Fruit fly (Drosophila melanogaster): ENCODE data around the gene RpL36A.

RpL36A gene

dm6 chr2L:8043282-8043668 is 566 bp upstream of the RpL36A start, which contains the start of gene Megf8 (continued):
- TF ChIP-seq CG13296 (GFP tag; optimal IDR thresholded peaks at IDR 0.05) (no peak), stwl (tag; optimal IDR thresholded peaks at IDR 0.05) (peak; percentile 51), CG4282 (GFP tag; optimal IDR thresholded peaks at IDR 0.05) (no peak), rib (GFP tag; IDR thresholded peaks at IDR 0.05) (0 out of 2 replicates have a peak, but pooled peaks have one; percentile 35), Atf3 (GFP tag; optimal IDR thresholded peaks at IDR 0.05) (no peak), CG8478 (optimal IDR thresholded peaks at IDR 0.05) (no peak), CG2129 (GFP tag; IDR thresholded peaks at IDR 0.05; ENCODE audit: partially characterized antibody) (no peak), bbx (GFP tag; IDR thresholded peaks at IDR 0.05; ENCODE audit: partially characterized antibody) (peak; percentile 82), Pdp1 (GFP tag; optimal IDR thresholded peaks at IDR 0.05) (no peak), CG8281 (tag; optimal IDR thresholded peaks at IDR 0.05) (no peak), CG9932 (GFP tag; IDR thresholded peaks at IDR 0.05) (no peak), Dp (GFP tag; optimal IDR thresholded peaks at IDR 0.05) (peak; percentile 26), CG9215 (GFP tag; IDR thresholded peaks at IDR 0.05) (peak; percentile 85), lilli (GFP tag; optimal IDR thresholded peaks at IDR 0.05) (no peak)

dm6 chr2L:8040872-8041271 is 1.8 kb downstream of the RpL36A start, which contains the start of gene CCDC53:
Gene CCDC53, plus strand, starts transcription at chr2L:8041106.
- peak; percentile 33; the same call in 1 of the 2 replicates for TF ChIP-seq CG13287 (GFP tag; IDR thresholded peaks at IDR 0.05; ENCODE audit: partially characterized antibody)
- TF ChIP-seq chinmo (GFP tag; IDR thresholded peaks at IDR 0.05; ENCODE audit: partially characterized antibody): peak; percentile 70; the same call in 2 of the 4 replicates
- TF ChIP-seq CG3847 (GFP tag; IDR thresholded peaks at IDR 0.05): 0 out of 2 replicates have a peak, but pooled peaks have one; percentile 33
- TF ChIP-seq stwl (tag; optimal IDR thresholded peaks at IDR 0.05): peak; percentile 29
- TF ChIP-seq CG6791 (GFP tag; IDR thresholded peaks at IDR 0.05; ENCODE audit: partially characterized antibody): 0 out of 3 replicates have a peak, but pooled peaks have one; percentile 19
- TF ChIP-seq YL-1 (GFP tag; optimal IDR thresholded peaks at IDR 0.05): peak; percentile 16
- TF ChIP-seq luna (GFP tag; optimal IDR thresholded peaks at IDR 0.05): no peak
- TF ChIP-seq CG9797 (GFP tag; optimal IDR thresholded peaks at IDR 0.05): peak; percentile 61
- TF ChIP-seq trem (tag; optimal IDR thresholded peaks at IDR 0.05): peak; percentile 10
- no peak for TF ChIP-seq Six4 (GFP tag; optimal IDR thresholded peaks at IDR 0.05)
- peak; percentile 34 for TF ChIP-seq BEAF-32 (GFP tag; optimal IDR thresholded peaks at IDR 0.05)
- TF ChIP-seq pzg (GFP tag; optimal IDR thresholded peaks at IDR 0.05): peak; percentile 71
- TF ChIP-seq hkb (optimal IDR thresholded peaks at IDR 0.05): no peak
- peak; percentile 32; the same call in 1 of the 2 replicates for TF ChIP-seq hkb (GFP tag; IDR thresholded peaks at IDR 0.05)
- TF ChIP-seq hbn (GFP tag; IDR thresholded peaks at IDR 0.05; ENCODE audit: partially characterized antibody): peak; percentile 33; the same call in 1 of the 2 replicates
- TF ChIP-seq Xrp1 (GFP tag; IDR thresholded peaks at IDR 0.05): no peak
- peak; percentile 49; the same call in 1 of the 2 replicates for TF ChIP-seq MBD-R2 (GFP tag; IDR thresholded peaks at IDR 0.05)
- peak; percentile 21; the same call in 1 of the 3 replicates for TF ChIP-seq CG34224 (GFP tag; IDR thresholded peaks at IDR 0.05; ENCODE audit: partially characterized antibody)
- peak; percentile 82 for TF ChIP-seq gfzf (GFP tag; optimal IDR thresholded peaks at IDR 0.05)
- peak; percentile 19 for TF ChIP-seq CG10267 (tag; optimal IDR thresholded peaks at IDR 0.05)
- peak; percentile 14 for TF ChIP-seq CG1603 (tag; optimal IDR thresholded peaks at IDR 0.05)
- peak; percentile 92 for TF ChIP-seq Dp (GFP tag; optimal IDR thresholded peaks at IDR 0.05)
- TF ChIP-seq E2f2 (GFP tag; IDR thresholded peaks at IDR 0.05): peak; percentile 93
- peak; percentile 17 for TF ChIP-seq CG15514 (GFP tag; optimal IDR thresholded peaks at IDR 0.05)
- no peak for TF ChIP-seq fru (optimal IDR thresholded peaks at IDR 0.05)
- TF ChIP-seq MESR4 (GFP tag; optimal IDR thresholded peaks at IDR 0.05): peak; percentile 31
- TF ChIP-seq zf30C (GFP tag; optimal IDR thresholded peaks at IDR 0.05): no peak
- TF ChIP-seq CG14710 (tag; optimal IDR thresholded peaks at IDR 0.05): peak; percentile 12
- TF ChIP-seq bbx (GFP tag; IDR thresholded peaks at IDR 0.05; ENCODE audit: partially characterized antibody): peak; percentile 11; the same call in 1 of the 2 replicates
- TF ChIP-seq lbe (GFP tag; optimal IDR thresholded peaks at IDR 0.05): peak; percentile 19
- no peak for TF ChIP-seq wek (GFP tag; optimal IDR thresholded peaks at IDR 0.05)
